Fruit fly (Drosophila melanogaster): ENCODE measurements around the gene CG1468.

CG1468 gene

DNA sequence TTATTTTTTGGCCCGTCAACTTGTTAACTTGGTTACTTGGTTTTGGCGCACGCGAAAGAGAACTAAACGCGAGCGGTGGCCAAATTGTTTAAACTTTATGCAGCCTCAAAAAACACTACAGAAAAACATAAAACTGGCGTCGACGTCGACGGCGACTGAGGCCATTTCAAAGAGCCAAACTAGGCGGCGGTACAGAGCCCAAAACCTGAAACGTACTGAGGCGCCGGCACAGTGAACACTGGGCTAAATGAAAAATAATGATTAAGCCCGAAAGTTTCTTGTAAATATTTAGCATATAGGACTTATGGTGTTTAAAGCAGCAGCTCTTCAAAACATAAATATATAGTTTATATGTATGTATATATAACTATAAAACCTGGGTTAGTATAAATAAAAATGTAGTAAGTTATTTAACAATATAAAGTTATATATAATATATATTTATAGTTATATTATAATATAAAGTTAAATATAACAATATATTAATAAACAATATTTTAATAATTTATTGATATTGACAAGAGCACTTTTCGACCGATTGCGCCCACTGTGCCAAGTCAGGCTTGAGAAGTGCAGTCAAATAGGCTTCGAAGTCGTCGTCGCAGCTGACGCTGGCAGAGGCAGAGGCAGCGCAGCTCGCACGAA is 21.4 kb downstream of the CG1468 start, which contains the start of gene CG15249 (continued):
- no peak for TF ChIP-seq Ets97D (GFP tag; optimal IDR thresholded peaks at IDR 0.05)
- no peak for TF ChIP-seq CG10959 (GFP tag; IDR thresholded peaks at IDR 0.05)
- TF ChIP-seq Elba2 (GFP tag; optimal IDR thresholded peaks at IDR 0.05): no peak
- TF ChIP-seq CG30403 (GFP tag; optimal IDR thresholded peaks at IDR 0.05): peak; percentile 14
- peak; percentile 23; the same call in 1 of the 2 replicates for TF ChIP-seq Adf1 (GFP tag; IDR thresholded peaks at IDR 0.05)
- TF ChIP-seq slbo (GFP tag; IDR thresholded peaks at IDR 0.05): no peak
- TF ChIP-seq Ptx1 (GFP tag; IDR thresholded peaks at IDR 0.05): no peak; the same call in none of the 2 replicates
- TF ChIP-seq Nf-YC (tag; optimal IDR thresholded peaks at IDR 0.05): peak; percentile 60
- peak; percentile 19 for TF ChIP-seq CG13775 (GFP tag; optimal IDR thresholded peaks at IDR 0.05)
- TF ChIP-seq Mad (GFP tag; optimal IDR thresholded peaks at IDR 0.05): no peak
- no peak for TF ChIP-seq NC2α (GFP tag; optimal IDR thresholded peaks at IDR 0.05)
- TF ChIP-seq CG9437 (GFP tag; optimal IDR thresholded peaks at IDR 0.05): peak; percentile 60
- no peak for TF ChIP-seq CG11695 (GFP tag; IDR thresholded peaks at IDR 0.05)
- TF ChIP-seq mld (GFP tag; IDR thresholded peaks at IDR 0.05; ENCODE audit: partially characterized antibody): no peak
- no peak for TF ChIP-seq CG10274 (GFP tag; optimal IDR thresholded peaks at IDR 0.05)
- TF ChIP-seq jing (GFP tag; optimal IDR thresholded peaks at IDR 0.05): no peak
- peak; percentile 42 for TF ChIP-seq cwo (GFP tag; optimal IDR thresholded peaks at IDR 0.05)
- TF ChIP-seq pum (GFP tag; optimal IDR thresholded peaks at IDR 0.05): no peak
- no peak for TF ChIP-seq CG34224 (GFP tag; IDR thresholded peaks at IDR 0.05; ENCODE audit: partially characterized antibody)
- TF ChIP-seq grau (tag; optimal IDR thresholded peaks at IDR 0.05): peak; percentile 76
- TF ChIP-seq seq (GFP tag; IDR thresholded peaks at IDR 0.05): peak; percentile 38; the same call in 1 of the 2 replicates
- TF ChIP-seq lilli (GFP tag; optimal IDR thresholded peaks at IDR 0.05): no peak
- no peak for TF ChIP-seq CG7357 (GFP tag; IDR thresholded peaks at IDR 0.05)
- peak; percentile 34 for TF ChIP-seq CG12299 (tag; optimal IDR thresholded peaks at IDR 0.05)
- TF ChIP-seq toy (GFP tag; IDR thresholded peaks at IDR 0.05): no peak
- TF ChIP-seq Opbp (GFP tag; IDR thresholded peaks at IDR 0.05; ENCODE audit: partially characterized antibody): no peak
- no peak for TF ChIP-seq Dfd (GFP tag; optimal IDR thresholded peaks at IDR 0.05)
- no peak for TF ChIP-seq Fer2 (tag; optimal IDR thresholded peaks at IDR 0.05)
- peak; percentile 79 for TF ChIP-seq gem (tag; optimal IDR thresholded peaks at IDR 0.05)
- TF ChIP-seq ftz-f1 (GFP tag; optimal IDR thresholded peaks at IDR 0.05): no peak
- no peak for TF ChIP-seq tx (GFP tag; optimal IDR thresholded peaks at IDR 0.05)
- no peak for TF ChIP-seq CG12219 (GFP tag; optimal IDR thresholded peaks at IDR 0.05)
- TF ChIP-seq CG2129 (GFP tag; IDR thresholded peaks at IDR 0.05; ENCODE audit: partially characterized antibody): no peak
- no peak for TF ChIP-seq MESR4 (GFP tag; optimal IDR thresholded peaks at IDR 0.05)
- no peak for TF ChIP-seq CG8359 (GFP tag; optimal IDR thresholded peaks at IDR 0.05; ENCODE audit: borderline replicate concordance)
- TF ChIP-seq odd (GFP tag; optimal IDR thresholded peaks at IDR 0.05): peak; percentile 69
- TF ChIP-seq Camta (GFP tag; optimal IDR thresholded peaks at IDR 0.05): no peak
- no peak for TF ChIP-seq z (GFP tag; IDR thresholded peaks at IDR 0.05)
- no peak for TF ChIP-seq Ets65A (GFP tag)
- TF ChIP-seq dan (GFP tag; IDR thresholded peaks at IDR 0.05): no peak
- TF ChIP-seq CG16779 (GFP tag; IDR thresholded peaks at IDR 0.05): no peak
- TF ChIP-seq CG4404 (GFP tag; IDR thresholded peaks at IDR 0.05): no peak
- TF ChIP-seq CG10321 (GFP tag; IDR thresholded peaks at IDR 0.05): no peak
- no peak for TF ChIP-seq az2 (GFP tag; optimal IDR thresholded peaks at IDR 0.05)
- TF ChIP-seq CG10209 (GFP tag; optimal IDR thresholded peaks at IDR 0.05): peak; percentile 56
- TF ChIP-seq bab2 (GFP tag; optimal IDR thresholded peaks at IDR 0.05): no peak
- peak; percentile 66 for TF ChIP-seq CG13296 (GFP tag; optimal IDR thresholded peaks at IDR 0.05)
- TF ChIP-seq CkIIα-i1 (GFP tag; IDR thresholded peaks at IDR 0.05): no peak
- no peak for TF ChIP-seq br (optimal IDR thresholded peaks at IDR 0.05)
- no peak for TF ChIP-seq sob (GFP tag; IDR thresholded peaks at IDR 0.05)
- TF ChIP-seq nerfin-1 (tag; optimal IDR thresholded peaks at IDR 0.05): peak; percentile 51
- no peak for TF ChIP-seq HmgZ (tag; optimal IDR thresholded peaks at IDR 0.05)
